Fruit fly (Drosophila melanogaster): ENCODE data around the gene CG10336.

Gene CG10336

DNA sequence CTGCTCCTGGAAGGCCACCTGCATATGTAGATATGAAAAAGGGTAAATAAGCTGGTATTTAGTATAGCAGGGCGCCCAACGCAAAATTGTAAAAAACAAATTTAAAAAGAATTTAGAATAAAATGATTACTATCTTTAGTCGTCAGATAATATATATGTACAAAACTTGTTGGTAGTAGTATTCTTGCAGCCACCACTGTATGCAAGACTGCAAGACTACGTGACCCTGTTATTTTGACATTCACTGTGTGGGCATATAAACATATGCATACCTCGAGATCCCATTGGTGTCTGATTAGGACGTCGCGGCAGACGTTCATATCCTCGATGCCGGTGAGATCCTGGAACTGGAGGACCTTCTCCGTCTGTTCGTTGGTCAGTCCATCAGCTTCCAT is 18.5 kb downstream of the CG10336 start:
- TF ChIP-seq CG15710 (tag; optimal IDR thresholded peaks at IDR 0.05) = no peak
- no peak for TF ChIP-seq D1 (tag; optimal IDR thresholded peaks at IDR 0.05)
- peak; percentile 36 for TF ChIP-seq Ets98B (GFP tag; IDR thresholded peaks at IDR 0.05)
- TF ChIP-seq Pif1B (GFP tag; optimal IDR thresholded peaks at IDR 0.05) = peak; percentile 18
- peak; percentile 35 for TF ChIP-seq Snoo (tag; optimal IDR thresholded peaks at IDR 0.05)
- TF ChIP-seq fd96Ca (GFP tag; IDR thresholded peaks at IDR 0.05) = no peak
- peak; percentile 52 for TF ChIP-seq Pif1A (GFP tag; optimal IDR thresholded peaks at IDR 0.05)

- TF ChIP-seq D1 (tag; optimal IDR thresholded peaks at IDR 0.05) (no peak), CG4496 (GFP tag; IDR thresholded peaks at IDR 0.05) (peak; percentile 91), CG14655 (GFP tag; optimal IDR thresholded peaks at IDR 0.05) (peak; percentile 84), CG9948 (tag; optimal IDR thresholded peaks at IDR 0.05) (peak; percentile 83), CG12605 (GFP tag; IDR thresholded peaks at IDR 0.05) (peak; percentile 80), CG13204 (GFP tag; optimal IDR thresholded peaks at IDR 0.05) (no peak), gl (tag; optimal IDR thresholded peaks at IDR 0.05) (peak; percentile 14), Snoo (tag; optimal IDR thresholded peaks at IDR 0.05) (peak; percentile 71), CG32121 (GFP tag; IDR thresholded peaks at IDR 0.05) (peak; percentile 89), CG15710 (tag; optimal IDR thresholded peaks at IDR 0.05) (peak; percentile 83), Pif1B (GFP tag; optimal IDR thresholded peaks at IDR 0.05) (peak; percentile 69), CG34367 (tag; optimal IDR thresholded peaks at IDR 0.05) (peak; percentile 76), rn (GFP tag; IDR thresholded peaks at IDR 0.05) (peak; percentile 89), CG10348 (GFP tag; IDR thresholded peaks at IDR 0.05) (peak; percentile 96), CG8159 (tag; optimal IDR thresholded peaks at IDR 0.05) (peak; percentile 85), Ets98B (GFP tag; IDR thresholded peaks at IDR 0.05) (peak; percentile 91), CG8301 (tag; optimal IDR thresholded peaks at IDR 0.05) (peak; percentile 77), CG17806 (tag; optimal IDR thresholded peaks at IDR 0.05) (peak; percentile 84), Pif1A (GFP tag; optimal IDR thresholded peaks at IDR 0.05) (peak; percentile 83), EcR (GFP tag; optimal IDR thresholded peaks at IDR 0.05) (peak; percentile 87), fd96Ca (GFP tag; IDR thresholded peaks at IDR 0.05) (peak; percentile 92)
Measured at dm6 chr2L:18708239-18708891, 19.0 kb downstream of the CG10336 start, which contains the start of the genes Faf2 and Grip71. Gene Faf2 (minus strand): TSS chr2L:18708688. Gene Grip71 (plus strand): TSS chr2L:18708846.

dm6 chr2L:18713686-18714085 is 24.4 kb downstream of the CG10336 start, which contains the start of gene Irk3:
Gene Irk3 (minus strand): TSS chr2L:18713748.
- TF ChIP-seq fd96Ca (GFP tag; IDR thresholded peaks at IDR 0.05) (no peak), CG13204 (GFP tag; optimal IDR thresholded peaks at IDR 0.05) (no peak), CG12605 (GFP tag; IDR thresholded peaks at IDR 0.05) (no peak), D1 (tag; optimal IDR thresholded peaks at IDR 0.05) (no peak), CG4496 (GFP tag; IDR thresholded peaks at IDR 0.05) (no peak), Pif1B (GFP tag; optimal IDR thresholded peaks at IDR 0.05) (no peak), Ets98B (GFP tag; IDR thresholded peaks at IDR 0.05) (no peak), rn (GFP tag; IDR thresholded peaks at IDR 0.05) (no peak)

- TF ChIP-seq CG14655 (GFP tag; optimal IDR thresholded peaks at IDR 0.05) = no peak
Measured at dm6 chr2L:18714086-18714485, 24.8 kb downstream of the CG10336 start.

DNA sequence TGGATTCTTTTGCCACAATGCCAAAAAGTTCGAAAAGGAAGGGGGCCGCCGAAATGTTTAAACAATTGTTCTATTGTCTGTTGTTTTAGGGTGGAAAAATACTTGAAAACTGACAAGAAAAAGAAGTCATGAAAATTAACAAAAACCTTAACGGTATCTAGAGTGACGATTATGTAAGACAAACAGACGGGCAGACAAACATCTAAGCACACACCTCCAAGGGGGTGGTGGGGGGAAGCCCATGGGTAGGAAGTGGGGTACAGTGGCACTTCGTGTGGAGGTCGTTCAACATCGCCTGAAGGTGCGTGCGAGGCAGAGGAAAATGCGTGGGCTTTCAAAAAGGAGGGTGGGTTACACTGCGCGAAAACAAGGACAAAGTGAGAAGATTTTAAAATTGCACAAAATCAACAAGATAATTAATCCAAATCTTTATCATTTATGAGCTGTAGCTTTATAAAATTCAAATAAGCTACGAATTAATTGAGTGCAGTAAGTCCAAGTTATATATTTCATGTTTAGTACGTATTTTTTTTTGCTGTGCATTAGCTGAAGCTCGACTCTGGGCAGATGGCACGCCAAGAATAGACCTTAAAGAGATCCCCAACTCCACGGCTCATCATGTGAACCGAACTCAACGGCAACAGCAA is 28.2 kb downstream of the CG10336 start:
- no peak for TF ChIP-seq Snoo (tag; optimal IDR thresholded peaks at IDR 0.05)
- TF ChIP-seq CG8159 (tag; optimal IDR thresholded peaks at IDR 0.05) = peak; percentile 39
- TF ChIP-seq D1 (tag; optimal IDR thresholded peaks at IDR 0.05) = no peak
- TF ChIP-seq CG4496 (GFP tag; IDR thresholded peaks at IDR 0.05) = peak; percentile 38; the same call in 1 of the 3 replicates
- TF ChIP-seq CG14655 (GFP tag; optimal IDR thresholded peaks at IDR 0.05) = no peak
- TF ChIP-seq CG10348 (GFP tag; IDR thresholded peaks at IDR 0.05) = no peak
- TF ChIP-seq gl (tag; optimal IDR thresholded peaks at IDR 0.05) = no peak
- peak; percentile 19 for TF ChIP-seq CG15710 (tag; optimal IDR thresholded peaks at IDR 0.05)
- TF ChIP-seq CG17806 (tag; optimal IDR thresholded peaks at IDR 0.05) = peak; percentile 60
- no peak for TF ChIP-seq CG32121 (GFP tag; IDR thresholded peaks at IDR 0.05)
- peak; percentile 39 for TF ChIP-seq CG8301 (tag; optimal IDR thresholded peaks at IDR 0.05)
- no peak for TF ChIP-seq Ets98B (GFP tag; IDR thresholded peaks at IDR 0.05)
- peak; percentile 47 for TF ChIP-seq CG9948 (tag; optimal IDR thresholded peaks at IDR 0.05)
- TF ChIP-seq CG13204 (GFP tag; optimal IDR thresholded peaks at IDR 0.05) = no peak
- no peak for TF ChIP-seq EcR (GFP tag; optimal IDR thresholded peaks at IDR 0.05)

dm6 chr2L:18719583-18719982 is 30.3 kb downstream of the CG10336 start:
- TF ChIP-seq CG13204 (GFP tag; optimal IDR thresholded peaks at IDR 0.05) (no peak), CG9948 (tag; optimal IDR thresholded peaks at IDR 0.05) (no peak)

DNA sequence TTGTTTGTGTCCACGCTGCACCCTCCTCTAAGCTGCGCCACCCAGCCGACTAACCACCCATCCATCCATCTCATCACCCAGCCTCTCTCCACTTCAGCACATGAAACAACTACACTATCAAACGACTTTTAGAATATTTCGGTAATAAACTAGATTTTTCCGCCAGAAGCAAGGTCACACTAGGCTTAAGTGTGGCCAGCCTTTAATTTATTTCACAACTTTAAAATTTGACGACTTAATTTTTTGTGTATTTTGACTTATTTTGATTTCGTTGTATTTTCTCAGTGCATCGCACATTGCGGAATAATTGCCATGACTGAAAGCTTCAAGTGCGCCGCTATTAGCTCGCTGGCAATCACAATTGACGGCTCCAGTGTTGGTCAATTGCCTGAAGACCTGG is 35.5 kb downstream of the CG10336 start:
- TF ChIP-seq CG14655 (GFP tag; optimal IDR thresholded peaks at IDR 0.05) (peak; percentile 62), fd96Ca (GFP tag; IDR thresholded peaks at IDR 0.05) (peak; percentile 74), Ets98B (GFP tag; IDR thresholded peaks at IDR 0.05) (peak; percentile 70), CG10348 (GFP tag; IDR thresholded peaks at IDR 0.05) (peak; percentile 45), CG13204 (GFP tag; optimal IDR thresholded peaks at IDR 0.05) (no peak), CG34367 (tag; optimal IDR thresholded peaks at IDR 0.05) (no peak), CG8159 (tag; optimal IDR thresholded peaks at IDR 0.05) (no peak), CG17806 (tag; optimal IDR thresholded peaks at IDR 0.05) (no peak), CG9948 (tag; optimal IDR thresholded peaks at IDR 0.05) (no peak), Snoo (tag; optimal IDR thresholded peaks at IDR 0.05) (no peak), CG32121 (GFP tag; IDR thresholded peaks at IDR 0.05) (peak; percentile 36; the same call in 1 of the 2 replicates), CG8301 (tag; optimal IDR thresholded peaks at IDR 0.05) (peak; percentile 67), rn (GFP tag; IDR thresholded peaks at IDR 0.05) (no peak), CG15710 (tag; optimal IDR thresholded peaks at IDR 0.05) (no peak), D1 (tag; optimal IDR thresholded peaks at IDR 0.05) (no peak), Pif1A (GFP tag; optimal IDR thresholded peaks at IDR 0.05) (peak; percentile 13), Pif1B (GFP tag; optimal IDR thresholded peaks at IDR 0.05) (no peak), CG12605 (GFP tag; IDR thresholded peaks at IDR 0.05) (no peak), CG4496 (GFP tag; IDR thresholded peaks at IDR 0.05) (peak; percentile 76), gl (tag; optimal IDR thresholded peaks at IDR 0.05) (no peak), EcR (GFP tag; optimal IDR thresholded peaks at IDR 0.05) (no peak)
